Worm (Caenorhabditis elegans) whole organism, young adult: ENCODE data around the gene W09C2.10.

Source experiments
- B0019.2 ChIP-seq: fragments of 200-800 bp; sonication (Bioruptor generic); conservative IDR thresholded peaks from 2 replicates; pipeline ENCODE4 v1.3.6; 2022; ENCODE audit warnings: missing genetic modification reagents, missing genetic modification characterization, missing compliant biosample characterization
- C06A6.2 ChIP-seq: fragments of 200-800 bp; sonication (Bioruptor generic); conservative IDR thresholded peaks from 2 replicates; pipeline ENCODE4 v1.3.6; 2022; ENCODE audit warnings: missing genetic modification characterization, missing compliant biosample characterization
- F22D6.2 ChIP-seq: sonication (generic microtip); optimal IDR thresholded peaks from 2 replicates; lab custom pipeline; 2016; ENCODE audit warnings: mild to moderate bottlenecking, missing genetic modification characterization, missing compliant biosample characterization
- F49E8.2 ChIP-seq: sonication (generic microtip); optimal IDR thresholded peaks from 3 replicates; lab custom pipeline; 2017; ENCODE audit warnings: missing genetic modification characterization, mild to moderate bottlenecking, missing compliant biosample characterization, antibody characterized with exemption, moderate library complexity; ENCODE audit not compliant: insufficient read depth
- Y53G8AR.9 ChIP-seq: fragments of 200-800 bp; sonication (Bioruptor generic); conservative IDR thresholded peaks from 2 replicates; pipeline ENCODE4 v1.3.6; 2022; ENCODE audit warnings: missing genetic modification reagents, missing genetic modification characterization, missing compliant biosample characterization
- Y95B8A.8 ChIP-seq: fragments of 200-800 bp; sonication (Bioruptor generic); IDR thresholded peaks from 2 replicates; pipeline ENCODE4 v1.3.6; 2022; ENCODE audit warnings: missing genetic modification reagents, missing genetic modification characterization, missing compliant biosample characterization
- ama-1 ChIP-seq, 3 experiments: fragments of 150-350 bp in 1 of 3; sonication (generic microtip) in 2 of 3; optimal IDR thresholded peaks; 2 replicates each; lab custom pipeline; 2014 to 2018; ENCODE audit warnings: missing biosample characterization in 2 of 3, missing genetic modification characterization in 2 of 3, missing genetic modification reagents in 2 of 3
- aptf-2 ChIP-seq: fragments of 200-800 bp; sonication (Bioruptor generic); conservative IDR thresholded peaks from 2 replicates; pipeline ENCODE4 v1.3.6; 2022; ENCODE audit warnings: missing genetic modification reagents, missing genetic modification characterization, missing compliant biosample characterization
- attf-5 ChIP-seq: fragments of 200-800 bp; sonication (Bioruptor generic); optimal IDR thresholded peaks from 2 replicates; lab custom pipeline; 2018; ENCODE audit warnings: mild to moderate bottlenecking, missing genetic modification characterization, missing compliant biosample characterization
- attf-6 ChIP-seq: fragments of 200-800 bp; sonication (Bioruptor generic); IDR thresholded peaks from 2 replicates; pipeline ENCODE4 v1.3.6; 2022; ENCODE audit warnings: missing genetic modification reagents, missing genetic modification characterization, missing compliant biosample characterization
- ccch-3 ChIP-seq: fragments of 200-800 bp; sonication (Bioruptor generic); optimal IDR thresholded peaks from 2 replicates; lab custom pipeline; 2018; ENCODE audit warnings: mild to moderate bottlenecking, missing genetic modification characterization, missing compliant biosample characterization
- ceh-40 ChIP-seq: fragments of 200-800 bp; sonication (Bioruptor generic); IDR thresholded peaks from 2 replicates; pipeline ENCODE4 v1.3.6; 2022; ENCODE audit warnings: missing genetic modification characterization, missing compliant biosample characterization
- ceh-91 ChIP-seq: fragments of 200-800 bp; sonication (Bioruptor generic); IDR thresholded peaks from 2 replicates; pipeline ENCODE4 v1.3.6; 2022; ENCODE audit warnings: missing genetic modification reagents, missing genetic modification characterization, missing compliant biosample characterization
- chd-7 ChIP-seq: sonication (generic microtip); optimal IDR thresholded peaks from 2 replicates; lab custom pipeline; 2016; ENCODE audit warnings: mild to moderate bottlenecking, missing genetic modification characterization, moderate library complexity, missing compliant biosample characterization
- die-1 ChIP-seq: sonication (generic microtip); optimal IDR thresholded peaks from 2 replicates; lab custom pipeline; 2016; ENCODE audit warnings: missing genotype, mild to moderate bottlenecking, missing genetic modification characterization, missing compliant biosample characterization
- egl-18 ChIP-seq: fragments of 200-800 bp; sonication (Bioruptor generic); IDR thresholded peaks from 2 replicates; pipeline ENCODE4 v1.3.6; 2022; ENCODE audit warnings: missing genetic modification reagents, missing genetic modification characterization, missing compliant biosample characterization
- egl-44 ChIP-seq: fragments of 200-800 bp; sonication (Bioruptor generic); IDR thresholded peaks from 2 replicates; pipeline ENCODE4 v1.3.6; 2022; ENCODE audit warnings: missing genetic modification reagents, missing genetic modification characterization, missing compliant biosample characterization
- egrh-3 ChIP-seq: fragments of 200-800 bp; sonication (Bioruptor generic); IDR thresholded peaks from 2 replicates; pipeline ENCODE4 v1.3.6; 2022; ENCODE audit warnings: missing genetic modification reagents, missing genetic modification characterization, missing compliant biosample characterization
- gei-17 ChIP-seq: fragments of 200-800 bp; sonication (Bioruptor generic); optimal IDR thresholded peaks from 2 replicates; lab custom pipeline; 2018; ENCODE audit warnings: mild to moderate bottlenecking, missing genetic modification characterization, missing compliant biosample characterization
- hlh-12 ChIP-seq: sonication (generic microtip); optimal IDR thresholded peaks from 2 replicates; lab custom pipeline; 2016; ENCODE audit warnings: missing genetic modification characterization, missing compliant biosample characterization
- hlh-26 ChIP-seq: fragments of 200-800 bp; sonication (Bioruptor generic); conservative IDR thresholded peaks from 2 replicates; pipeline ENCODE4 v1.3.6; 2022; ENCODE audit warnings: missing genetic modification reagents, missing genetic modification characterization, missing compliant biosample characterization
- hmg-1.2 ChIP-seq: fragments of 200-800 bp; sonication (Bioruptor generic); IDR thresholded peaks from 2 replicates; pipeline ENCODE4 v1.3.6; 2022; ENCODE audit warnings: missing genetic modification reagents, missing genetic modification characterization, missing compliant biosample characterization
- hsf-1 ChIP-seq: fragments of 200-800 bp; sonication (Bioruptor generic); IDR thresholded peaks from 2 replicates; pipeline ENCODE4 v1.3.6; 2022; ENCODE audit warnings: missing genetic modification reagents, missing genetic modification characterization, missing compliant biosample characterization
- let-607 ChIP-seq, 2 experiments: fragments of 200-800 bp in 1 of 2; sonication (Bioruptor generic) in 1 of 2; sonication (generic microtip) in 1 of 2; optimal IDR thresholded peaks; 2 replicates each; lab custom pipeline; 2016 to 2018; ENCODE audit warnings: mild to moderate bottlenecking in 2 of 2, missing compliant biosample characterization in 2 of 2, missing genetic modification characterization in 2 of 2, moderate library complexity in 2 of 2, missing genotype in 1 of 2
- lin-35 ChIP-seq, 3 experiments: fragments of 150-350 bp in 2 of 3; sonication (generic microtip) in 1 of 3; optimal IDR thresholded peaks; 2 replicates each; lab custom pipeline; 2014 to 2018; ENCODE audit warnings: missing biosample characterization in 3 of 3, missing genetic modification characterization in 3 of 3, missing genetic modification reagents in 3 of 3
- lin-40 ChIP-seq: sonication (generic microtip); optimal IDR thresholded peaks from 2 replicates; lab custom pipeline; 2016; ENCODE audit warnings: missing genetic modification characterization, mild to moderate bottlenecking, missing compliant biosample characterization, missing genotype, missing genetic modification reagents
- lin-54 ChIP-seq: fragments of 200-800 bp; sonication (Bioruptor generic); optimal IDR thresholded peaks from 2 replicates; lab custom pipeline; 2018; ENCODE audit warnings: mild to moderate bottlenecking, missing genetic modification characterization, missing compliant biosample characterization
- lir-1 ChIP-seq: fragments of 200-800 bp; sonication (Bioruptor generic); conservative IDR thresholded peaks from 2 replicates; pipeline ENCODE4 v1.3.6; 2022; ENCODE audit warnings: missing genetic modification reagents, missing genetic modification characterization, missing compliant biosample characterization
- madf-6 ChIP-seq: fragments of 200-800 bp; sonication (Bioruptor generic); IDR thresholded peaks from 2 replicates; pipeline ENCODE4 v1.3.6; 2022; ENCODE audit warnings: missing genetic modification reagents, missing genetic modification characterization, missing compliant biosample characterization
- mcd-1 ChIP-seq: fragments of 200-800 bp; sonication (Bioruptor generic); IDR thresholded peaks from 2 replicates; pipeline ENCODE4 v1.3.6; 2022; ENCODE audit warnings: missing genetic modification reagents, missing genetic modification characterization, missing compliant biosample characterization
- mes-4 ChIP-seq: sonication (generic microtip); optimal IDR thresholded peaks from 2 replicates; lab custom pipeline; 2016; ENCODE audit warnings: missing genotype, missing genetic modification characterization, missing compliant biosample characterization
- mxl-1 ChIP-seq: sonication (generic microtip); optimal IDR thresholded peaks from 2 replicates; lab custom pipeline; 2016; ENCODE audit warnings: missing genetic modification characterization, missing compliant biosample characterization
- nfya-2 ChIP-seq: fragments of 200-800 bp; sonication (Bioruptor generic); IDR thresholded peaks from 2 replicates; pipeline ENCODE4 v1.3.6; 2022; ENCODE audit warnings: missing genetic modification reagents, missing genetic modification characterization, missing compliant biosample characterization
- nhr-179 ChIP-seq: sonication (generic microtip); optimal IDR thresholded peaks from 2 replicates; lab custom pipeline; 2016; ENCODE audit warnings: mild to moderate bottlenecking, missing genetic modification characterization, missing compliant biosample characterization
- nhr-27 ChIP-seq: fragments of 200-800 bp; sonication (Bioruptor generic); optimal IDR thresholded peaks from 2 replicates; lab custom pipeline; 2018; ENCODE audit warnings: mild to moderate bottlenecking, missing genetic modification characterization, moderate library complexity, missing compliant biosample characterization
- pha-4 ChIP-seq: fragments of 150-350 bp; sonication (generic microtip); optimal IDR thresholded peaks from 2 replicates; lab custom pipeline; 2014; ENCODE audit warnings: missing biosample characterization, missing genetic modification reagents, missing genetic modification characterization
- repo-1 ChIP-seq: sonication (generic microtip); optimal IDR thresholded peaks from 2 replicates; lab custom pipeline; 2017; ENCODE audit warnings: mild to moderate bottlenecking, missing genetic modification characterization, missing compliant biosample characterization
- sea-2 ChIP-seq: fragments of 200-800 bp; sonication (Bioruptor generic); IDR thresholded peaks from 2 replicates; pipeline ENCODE4 v1.3.6; 2022; ENCODE audit warnings: missing genetic modification characterization, missing compliant biosample characterization
- snpc-1.1 ChIP-seq: sonication (generic microtip); optimal IDR thresholded peaks from 2 replicates; lab custom pipeline; 2017; ENCODE audit warnings: missing genetic modification characterization, mild to moderate bottlenecking, missing compliant biosample characterization, antibody characterized with exemption, moderate library complexity, missing genotype, missing genetic modification reagents; ENCODE audit not compliant: insufficient read depth
- snpc-3.4 ChIP-seq: sonication (generic microtip); optimal IDR thresholded peaks from 2 replicates; lab custom pipeline; 2017; ENCODE audit warnings: missing genetic modification characterization, mild to moderate bottlenecking, missing compliant biosample characterization, antibody characterized with exemption, moderate library complexity, missing genotype, missing genetic modification reagents
- somi-1 ChIP-seq: fragments of 200-800 bp; sonication (Bioruptor generic); optimal IDR thresholded peaks from 2 replicates; lab custom pipeline; 2018; ENCODE audit warnings: mild to moderate bottlenecking, missing genetic modification characterization, missing compliant biosample characterization
- tlf-1 ChIP-seq: fragments of 200-800 bp; sonication (Bioruptor generic); optimal IDR thresholded peaks from 2 replicates; lab custom pipeline; 2018; ENCODE audit warnings: mild to moderate bottlenecking, missing genetic modification characterization, missing compliant biosample characterization
- unc-62 ChIP-seq: fragments of 150-350 bp; optimal IDR thresholded peaks from 2 replicates; lab custom pipeline; 2014; ENCODE audit warnings: missing biosample characterization, missing genetic modification reagents, missing genetic modification characterization
- ztf-18 ChIP-seq: sonication (generic microtip); optimal IDR thresholded peaks from 2 replicates; lab custom pipeline; 2016; ENCODE audit warnings: missing genotype, mild to moderate bottlenecking, missing genetic modification characterization, missing compliant biosample characterization
- ztf-22 ChIP-seq: fragments of 200-800 bp; sonication (Bioruptor generic); optimal IDR thresholded peaks from 2 replicates; lab custom pipeline; 2018; ENCODE audit warnings: mild to moderate bottlenecking, missing genetic modification characterization, moderate library complexity, missing compliant biosample characterization
- ztf-25 ChIP-seq: fragments of 200-800 bp; sonication (Bioruptor generic); IDR thresholded peaks from 2 replicates; pipeline ENCODE4 v1.3.6; 2022; ENCODE audit warnings: missing genetic modification reagents, missing genetic modification characterization, missing compliant biosample characterization
- ztf-26 ChIP-seq: sonication (generic microtip); optimal IDR thresholded peaks from 2 replicates; lab custom pipeline; 2017; ENCODE audit warnings: missing genetic modification characterization, missing compliant biosample characterization
- ztf-6 ChIP-seq: fragments of 200-800 bp; sonication (Bioruptor generic); IDR thresholded peaks from 2 replicates; pipeline ENCODE4 v1.3.6; 2022; ENCODE audit warnings: missing genetic modification reagents, missing genetic modification characterization, missing compliant biosample characterization

The W09C2.10 gene

DNA sequence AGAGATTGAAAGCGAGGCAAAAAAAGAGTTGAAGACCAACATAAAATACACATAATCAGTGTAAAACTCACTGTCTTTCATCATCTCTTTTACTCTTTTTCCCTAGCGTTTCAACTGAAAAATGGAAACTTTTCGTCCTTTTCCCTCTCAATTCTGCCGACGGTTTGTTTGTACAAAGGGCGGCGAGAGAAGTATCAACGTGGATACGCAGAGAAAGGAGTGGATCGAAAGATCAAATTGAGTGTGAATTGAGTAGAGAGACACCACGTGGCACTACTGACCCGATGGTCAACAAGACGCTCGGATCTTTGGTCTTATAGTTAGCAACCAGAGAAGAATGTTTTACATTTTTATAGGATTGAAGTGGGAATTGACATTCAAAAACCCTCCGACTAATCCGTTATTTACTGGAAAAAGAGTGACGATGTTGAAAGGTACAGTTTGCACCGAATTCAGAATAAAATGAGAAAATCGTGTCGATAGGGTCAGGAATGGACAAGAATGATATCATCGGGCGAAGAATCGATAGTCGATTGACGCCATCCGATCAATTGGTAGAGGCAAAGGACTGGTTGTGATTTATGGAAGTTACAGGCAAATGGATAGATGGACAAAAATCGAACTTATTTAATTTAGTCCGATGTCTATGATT lies 46.2 kb upstream of the W09C2.10 start:
- TF ChIP-seq madf-6 (GFP tag; lab: Robert Waterston, UW) (no peak), nhr-27 (tag; lab: Kevin White, UChicago) (no peak), ztf-25 (GFP tag; lab: Robert Waterston, UW) (no peak), attf-6 (GFP tag; lab: Robert Waterston, UW) (no peak), hsf-1 (GFP tag; lab: Robert Waterston, UW) (no peak), F22D6.2 (tag; lab: Kevin White, UChicago) (no peak), ztf-6 (no peak), lir-1 (GFP tag; lab: Robert Waterston, UW) (no peak), tlf-1 (GFP tag; lab: Kevin White, UChicago) (peak; percentile 20), attf-5 (GFP tag; lab: Kevin White, UChicago) (peak; percentile 35), C06A6.2 (GFP tag; lab: Robert Waterston, UW) (0 out of 2 replicates have a peak, but pooled peaks have one; percentile 46), ztf-26 (tag; lab: Kevin White, UChicago) (no peak), egrh-3 (GFP tag; lab: Robert Waterston, UW) (no peak), nhr-179 (tag; lab: Kevin White, UChicago) (no peak), ccch-3 (no peak), F49E8.2 (tag; lab: Kevin White, UChicago) (no peak), mes-4 (tag; lab: Kevin White, UChicago) (no peak), lin-40 (tag; lab: Kevin White, UChicago) (peak; percentile 67), Y53G8AR.9 (GFP tag; lab: Robert Waterston, UW) (no peak), egl-18 (GFP tag; lab: Robert Waterston, UW) (no peak), pha-4 (tag; lab: Kevin White, UChicago) (peak; percentile 76), sea-2 (GFP tag; lab: Robert Waterston, UW) (no peak), ama-1 (optimal IDR thresholded peaks at IDR 0.05; lab: Kevin White, UChicago) (peak; percentile 58), ama-1 (GFP tag; optimal IDR thresholded peaks at IDR 0.05; lab: Kevin White, UChicago) (no peak), snpc-3.4 (tag; lab: Kevin White, UChicago) (no peak), repo-1 (tag; lab: Kevin White, UChicago) (no peak), lin-54 (GFP tag; lab: Kevin White, UChicago) (peak; percentile 10), ztf-18 (tag; lab: Kevin White, UChicago) (no peak), mxl-1 (tag; lab: Kevin White, UChicago) (no peak), snpc-1.1 (tag; lab: Kevin White, UChicago) (no peak), ceh-40 (GFP tag; lab: Robert Waterston, UW) (no peak), chd-7 (tag; lab: Kevin White, UChicago) (no peak), mcd-1 (GFP tag; lab: Robert Waterston, UW) (no peak), let-607 (tag; optimal IDR thresholded peaks at IDR 0.05; lab: Kevin White, UChicago) (peak in 1 of 2 experiments; percentile 46), Y95B8A.8 (GFP tag; lab: Robert Waterston, UW) (no peak), aptf-2 (GFP tag; lab: Robert Waterston, UW) (no peak), lin-35 (GFP tag; optimal IDR thresholded peaks at IDR 0.05; lab: Kevin White, UChicago) (peak in 1 of 3 experiments; percentile 10), hmg-1.2 (GFP tag; lab: Robert Waterston, UW) (peak; percentile 24; the same call in 1 of the 2 replicates), unc-62 (GFP tag; lab: Kevin White, UChicago) (no peak), ztf-22 (GFP tag; lab: Kevin White, UChicago) (no peak), egl-44 (GFP tag; lab: Robert Waterston, UW) (no peak), hlh-12 (tag; lab: Kevin White, UChicago) (no peak), B0019.2 (GFP tag; lab: Robert Waterston, UW) (no peak), hlh-26 (GFP tag; lab: Robert Waterston, UW) (no peak), gei-17 (GFP tag; lab: Kevin White, UChicago) (no peak), nfya-2 (GFP tag; lab: Robert Waterston, UW) (no peak), ceh-91 (no peak), die-1 (tag; lab: Kevin White, UChicago) (no peak), somi-1 (GFP tag; lab: Kevin White, UChicago) (peak; percentile 53)
